Worm (Caenorhabditis elegans): ENCODE results near the gene spp-22.

- no peak for TF ChIP-seq unc-62 (GFP tag; optimal IDR thresholded peaks at IDR 0.05)
- TF ChIP-seq pha-4 (tag; optimal IDR thresholded peaks at IDR 0.05), result no peak
- no peak for TF ChIP-seq zip-8 (tag; optimal IDR thresholded peaks at IDR 0.05)
- TF ChIP-seq nhr-28 (tag; optimal IDR thresholded peaks at IDR 0.05), result no peak
- no peak for TF ChIP-seq elt-3 (tag; optimal IDR thresholded peaks at IDR 0.05)
- TF ChIP-seq ztf-11 (tag; optimal IDR thresholded peaks at IDR 0.05), result no peak
- TF ChIP-seq unc-39 (tag; optimal IDR thresholded peaks at IDR 0.05), result no peak
- TF ChIP-seq lsy-2 (tag; optimal IDR thresholded peaks at IDR 0.05), result no peak
- no peak for TF ChIP-seq ham-2 (GFP tag; optimal IDR thresholded peaks at IDR 0.05)
- no peak for TF ChIP-seq nhr-12 (tag; optimal IDR thresholded peaks at IDR 0.05)
Observed at ce11 chrX:7230877-7231276, 19.4 kb downstream of the spp-22 start.

Measured in whole organism, mixed stage, embryonic.